Worm (Caenorhabditis elegans) whole organism, mixed stage, embryonic: ENCODE data around the gene nlp-41.

ENCODE experiments used
- M03D4.4 ChIP-seq: sonication (generic microtip); optimal IDR thresholded peaks from 2 replicates; lab custom pipeline; 2017; ENCODE audit warnings: mild to moderate bottlenecking, missing genetic modification characterization, missing compliant biosample characterization
- bed-3 ChIP-seq: fragments of 200-800 bp; sonication (Bioruptor generic); optimal IDR thresholded peaks from 3 replicates; lab custom pipeline; 2018; ENCODE audit warnings: mild to moderate bottlenecking, missing genetic modification characterization, moderate library complexity, missing compliant biosample characterization
- blmp-1 ChIP-seq: fragments of 150-350 bp; optimal IDR thresholded peaks from 2 replicates; lab custom pipeline; 2014; ENCODE audit warnings: missing biosample characterization, missing genetic modification characterization
- ceh-39 ChIP-seq: fragments of 150-350 bp; optimal IDR thresholded peaks from 2 replicates; lab custom pipeline; 2014; ENCODE audit warnings: missing biosample characterization, missing genetic modification characterization
- ceh-43 ChIP-seq: fragments of 200-800 bp; sonication (Bioruptor generic); optimal IDR thresholded peaks from 2 replicates; lab custom pipeline; 2018; ENCODE audit warnings: mild to moderate bottlenecking, missing genetic modification characterization, moderate library complexity, missing compliant biosample characterization
- ces-1 ChIP-seq: fragments of 150-350 bp; optimal IDR thresholded peaks from 2 replicates; lab custom pipeline; 2014; ENCODE audit warnings: missing biosample characterization, missing genetic modification reagents, missing genetic modification characterization
- cnd-1 ChIP-seq: fragments of 200-800 bp; sonication (Bioruptor generic); optimal IDR thresholded peaks from 2 replicates; lab custom pipeline; 2018; ENCODE audit warnings: mild to moderate bottlenecking, missing genetic modification characterization, missing compliant biosample characterization
- drap-1 ChIP-seq: fragments of 200-800 bp; sonication (Bioruptor generic); optimal IDR thresholded peaks from 3 replicates; lab custom pipeline; 2018; ENCODE audit warnings: mild to moderate bottlenecking, missing genetic modification characterization, missing compliant biosample characterization
- elt-1 ChIP-seq: sonication (generic microtip); optimal IDR thresholded peaks from 2 replicates; lab custom pipeline; 2017; ENCODE audit warnings: missing genetic modification characterization, mild to moderate bottlenecking, missing compliant biosample characterization, antibody characterized with exemption, moderate library complexity, borderline replicate concordance; ENCODE audit not compliant: insufficient read depth
- elt-3 ChIP-seq: fragments of 150-350 bp; optimal IDR thresholded peaks from 2 replicates; lab custom pipeline; 2014; ENCODE audit warnings: missing biosample characterization, missing genetic modification characterization
- flh-1 ChIP-seq: fragments of 200-800 bp; sonication (Bioruptor generic); optimal IDR thresholded peaks from 2 replicates; lab custom pipeline; 2018; ENCODE audit warnings: mild to moderate bottlenecking, missing genetic modification characterization, moderate library complexity, missing compliant biosample characterization
- ham-2 ChIP-seq: fragments of 200-800 bp; sonication (Bioruptor generic); optimal IDR thresholded peaks from 2 replicates; lab custom pipeline; 2018; ENCODE audit warnings: mild to moderate bottlenecking, missing genetic modification characterization, missing compliant biosample characterization
- hlh-1 ChIP-seq: fragments of 150-350 bp; optimal IDR thresholded peaks from 2 replicates; lab custom pipeline; 2014; ENCODE audit warnings: missing biosample characterization, missing genetic modification reagents, missing genetic modification characterization
- lin-13 ChIP-seq: fragments of 150-350 bp; optimal IDR thresholded peaks from 2 replicates; lab custom pipeline; 2014; ENCODE audit warnings: missing biosample characterization, missing genetic modification characterization
- lin-32 ChIP-seq: fragments of 200-800 bp; sonication (Bioruptor generic); optimal IDR thresholded peaks from 2 replicates; lab custom pipeline; 2018; ENCODE audit warnings: mild to moderate bottlenecking, missing genetic modification characterization, missing compliant biosample characterization
- mab-5 ChIP-seq: fragments of 150-350 bp; optimal IDR thresholded peaks from 2 replicates; lab custom pipeline; 2014; ENCODE audit warnings: missing biosample characterization, missing genetic modification characterization
- mep-1 ChIP-seq: fragments of 150-350 bp; optimal IDR thresholded peaks from 2 replicates; lab custom pipeline; 2017; ENCODE audit warnings: missing biosample characterization, missing genetic modification reagents, missing genetic modification characterization, inconsistent platforms
- mls-2 ChIP-seq: sonication (generic microtip); optimal IDR thresholded peaks from 2 replicates; lab custom pipeline; 2016; ENCODE audit warnings: mild to moderate bottlenecking, missing genetic modification characterization, moderate library complexity, missing compliant biosample characterization
- nhr-12 ChIP-seq: fragments of 150-350 bp; optimal IDR thresholded peaks from 2 replicates; lab custom pipeline; 2014; ENCODE audit warnings: missing biosample characterization, missing genetic modification characterization
- nhr-2 ChIP-seq: fragments of 150-350 bp; optimal IDR thresholded peaks from 2 replicates; lab custom pipeline; 2014; ENCODE audit warnings: missing biosample characterization, missing genetic modification characterization
- nhr-237 ChIP-seq: fragments of 150-350 bp; optimal IDR thresholded peaks from 2 replicates; lab custom pipeline; 2014; ENCODE audit warnings: missing biosample characterization, missing genetic modification characterization
- nhr-28 ChIP-seq: fragments of 150-350 bp; optimal IDR thresholded peaks from 2 replicates; lab custom pipeline; 2014; ENCODE audit warnings: missing biosample characterization, missing genetic modification characterization
- nhr-76 ChIP-seq: sonication (generic microtip); optimal IDR thresholded peaks from 2 replicates; lab custom pipeline; 2017; ENCODE audit warnings: missing biosample characterization, missing genetic modification characterization
- pha-4 ChIP-seq: fragments of 150-350 bp; optimal IDR thresholded peaks from 2 replicates; lab custom pipeline; 2018; ENCODE audit warnings: missing biosample characterization, missing genetic modification reagents, missing genetic modification characterization
- sem-2 ChIP-seq: fragments of 200-800 bp; sonication (Bioruptor generic); optimal IDR thresholded peaks from 2 replicates; lab custom pipeline; 2018; ENCODE audit warnings: mild to moderate bottlenecking, missing genetic modification characterization, missing compliant biosample characterization
- snpc-4 ChIP-seq: fragments of 150-350 bp; optimal IDR thresholded peaks from 2 replicates; lab custom pipeline; 2014; ENCODE audit warnings: missing biosample characterization, missing genetic modification characterization
- sptf-1 ChIP-seq: sonication (generic microtip); optimal IDR thresholded peaks from 2 replicates; lab custom pipeline; 2017; ENCODE audit warnings: mild to moderate bottlenecking, missing genetic modification characterization, moderate library complexity, missing compliant biosample characterization
- tbx-8 ChIP-seq: fragments of 200-800 bp; sonication (Bioruptor generic); optimal IDR thresholded peaks from 2 replicates; lab custom pipeline; 2018; ENCODE audit warnings: mild to moderate bottlenecking, missing genetic modification characterization, moderate library complexity, missing compliant biosample characterization
- unc-39 ChIP-seq: fragments of 150-350 bp; optimal IDR thresholded peaks from 2 replicates; lab custom pipeline; 2014; ENCODE audit warnings: missing biosample characterization, missing genetic modification characterization
- unc-62 ChIP-seq: fragments of 150-350 bp; optimal IDR thresholded peaks from 2 replicates; lab custom pipeline; 2014; ENCODE audit warnings: missing biosample characterization, missing genetic modification reagents, missing genetic modification characterization

Gene nlp-41

DNA sequence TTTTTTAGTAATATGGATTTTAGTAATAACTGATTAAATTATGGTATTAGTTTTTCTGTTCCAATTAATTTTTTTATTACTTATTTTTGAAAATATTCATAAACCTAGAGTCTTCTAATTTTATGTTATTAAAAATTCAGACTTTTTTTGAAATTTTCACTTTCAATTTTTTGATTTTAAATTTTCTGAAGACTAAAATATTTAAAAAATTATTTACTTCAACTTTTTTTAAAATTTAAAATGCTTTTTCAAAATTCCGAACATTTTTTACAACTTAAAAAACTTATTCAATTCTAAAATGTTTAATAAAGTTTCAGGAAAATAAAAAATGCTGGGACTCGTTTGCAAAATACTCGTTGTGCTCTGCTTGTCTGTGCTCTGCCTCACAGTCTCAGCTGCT is at the start of gene nlp-41:
TSS of gene nlp-41 (plus strand) at position 301 of the 400 bp plus-strand sequence.
- no peak for TF ChIP-seq tbx-8 (GFP tag; lab: Kevin White, UChicago)
- no peak for TF ChIP-seq hlh-1 (tag; lab: Kevin White, UChicago)
- no peak for TF ChIP-seq ces-1 (GFP tag; lab: Kevin White, UChicago)
- TF ChIP-seq nhr-237: no peak
- TF ChIP-seq nhr-28 (tag; lab: Kevin White, UChicago): no peak
- no peak for TF ChIP-seq lin-13 (tag; lab: Kevin White, UChicago)
- no peak for TF ChIP-seq M03D4.4
- no peak for TF ChIP-seq elt-3 (tag; lab: Kevin White, UChicago)
- TF ChIP-seq bed-3 (GFP tag; lab: Kevin White, UChicago): no peak
- TF ChIP-seq snpc-4 (tag; lab: Kevin White, UChicago): no peak
- TF ChIP-seq unc-39 (tag; lab: Kevin White, UChicago): no peak
- TF ChIP-seq cnd-1 (tag; lab: Kevin White, UChicago): no peak
- TF ChIP-seq flh-1: no peak
- TF ChIP-seq blmp-1 (tag; lab: Kevin White, UChicago): no peak
- TF ChIP-seq mab-5 (tag; lab: Kevin White, UChicago): no peak
- no peak for TF ChIP-seq sem-2 (GFP tag; lab: Kevin White, UChicago)
- no peak for TF ChIP-seq nhr-76 (tag; lab: Kevin White, UChicago)

DNA sequence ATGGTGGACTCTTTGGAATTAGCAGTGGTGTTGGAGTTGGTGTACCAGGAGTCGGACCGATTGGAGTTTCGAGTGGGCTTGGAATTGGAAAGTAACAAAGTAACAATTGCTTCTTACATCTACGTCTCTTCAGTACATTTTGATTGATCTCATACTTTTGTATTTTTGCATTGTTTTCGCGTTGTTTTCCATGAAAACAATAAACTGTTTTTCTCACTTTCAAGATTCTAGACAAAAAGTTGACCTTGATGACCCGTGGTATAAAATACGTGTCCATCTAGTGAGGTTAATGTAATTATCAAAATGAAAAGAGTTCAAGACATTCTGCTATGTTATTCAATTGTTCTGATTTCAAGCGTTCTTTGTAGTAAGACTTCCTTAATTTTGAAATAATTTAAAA is 49.3 kb upstream of the nlp-41 start, which contains the start of gene K10H10.5:
TSS of gene K10H10.5 (plus strand) at position 301 of the 400 bp plus-strand sequence.
- TF ChIP-seq hlh-1 (tag; lab: Kevin White, UChicago): no peak
- TF ChIP-seq nhr-2 (tag; lab: Kevin White, UChicago): no peak
- TF ChIP-seq mep-1 (tag; lab: Kevin White, UChicago): no peak
- no peak for TF ChIP-seq sem-2 (GFP tag; lab: Kevin White, UChicago)
- no peak for TF ChIP-seq ceh-43 (GFP tag; lab: Kevin White, UChicago)
- no peak for TF ChIP-seq cnd-1 (tag; lab: Kevin White, UChicago)
- no peak for TF ChIP-seq lin-13 (tag; lab: Kevin White, UChicago)
- no peak for TF ChIP-seq nhr-28 (tag; lab: Kevin White, UChicago)
- no peak for TF ChIP-seq pha-4 (tag; lab: Kevin White, UChicago)
- no peak for TF ChIP-seq sptf-1
- TF ChIP-seq nhr-12 (tag; lab: Kevin White, UChicago): no peak
- no peak for TF ChIP-seq unc-39 (tag; lab: Kevin White, UChicago)
- TF ChIP-seq mls-2 (tag; lab: Kevin White, UChicago): no peak
- TF ChIP-seq ham-2: no peak
- TF ChIP-seq nhr-76 (tag; lab: Kevin White, UChicago): no peak
- no peak for TF ChIP-seq unc-62 (GFP tag; lab: Kevin White, UChicago)
- no peak for TF ChIP-seq blmp-1 (tag; lab: Kevin White, UChicago)
- no peak for TF ChIP-seq mab-5 (tag; lab: Kevin White, UChicago)
- TF ChIP-seq lin-32 (GFP tag; lab: Kevin White, UChicago): no peak
- TF ChIP-seq, all 35 proteins: peak for 0

DNA sequence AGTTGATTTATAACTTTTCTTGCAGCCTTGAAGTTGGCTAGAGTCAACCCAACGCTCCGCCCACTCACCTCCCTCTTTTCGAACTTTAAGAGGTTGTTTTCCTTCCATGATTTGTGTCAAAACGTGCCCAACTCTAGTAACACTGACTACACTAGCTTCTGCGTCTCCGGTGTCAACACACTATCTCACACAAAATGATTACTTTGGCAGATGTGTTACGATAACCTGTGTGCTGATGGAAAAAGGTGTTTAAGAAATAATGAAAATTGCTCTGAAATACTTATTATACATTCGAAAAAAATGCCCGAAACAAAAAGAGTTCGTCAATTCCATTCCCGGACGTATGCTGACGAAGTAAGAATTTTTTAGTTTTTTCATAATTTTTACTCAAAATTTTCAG is 47.7 kb upstream of the nlp-41 start, which contains the start of gene K10H10.6:
TSS of gene K10H10.6 (plus strand) at position 301 of the 400 bp plus-strand sequence.
- TF ChIP-seq tbx-8 (GFP tag; lab: Kevin White, UChicago) (no peak), cnd-1 (tag; lab: Kevin White, UChicago) (no peak)

DNA sequence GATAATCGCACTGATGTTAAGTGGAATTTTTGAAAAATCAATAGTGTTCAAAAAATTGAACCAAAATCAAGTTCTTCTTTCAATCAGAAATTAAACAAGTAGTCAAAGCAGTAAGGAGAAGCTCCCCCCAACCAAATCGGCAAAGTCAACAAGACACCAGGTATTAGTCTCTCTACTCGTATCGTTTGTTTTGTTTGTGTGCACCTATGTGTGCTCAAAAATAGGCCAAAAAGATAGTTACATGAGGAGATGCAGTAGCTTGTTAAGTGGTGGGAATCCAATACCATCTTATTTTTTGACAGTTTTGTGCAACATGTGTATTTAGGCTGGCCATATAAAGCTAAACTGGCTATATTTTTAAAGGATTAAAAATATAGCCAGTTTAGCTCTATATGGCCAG is 44.5 kb upstream of the nlp-41 start, which contains the start of gene K10H10.12:
TSS of gene K10H10.12 (minus strand) at position 101 of the 400 bp plus-strand sequence.
- no peak for TF ChIP-seq ham-2

DNA sequence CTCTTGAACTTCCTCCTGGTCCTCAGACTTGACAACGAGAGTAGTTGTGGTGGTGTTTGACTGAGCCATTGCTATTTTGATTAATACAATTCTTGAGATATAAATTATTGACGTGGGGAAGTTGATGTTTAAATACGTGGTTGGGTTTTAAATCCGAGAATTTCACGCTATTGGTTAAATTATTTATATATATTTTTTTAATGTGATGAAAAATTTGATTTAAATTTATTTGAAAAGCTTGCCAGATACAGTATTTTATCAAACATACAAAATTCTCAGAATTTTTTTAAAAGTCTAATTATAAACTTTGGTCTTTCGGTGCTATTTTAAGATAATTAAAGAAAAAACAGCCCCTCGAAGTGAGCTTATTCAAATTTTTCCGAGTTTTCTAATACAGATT is 43.1 kb upstream of the nlp-41 start, which contains the start of the genes K10H10.7 and K10H10.10:
TSS of gene K10H10.7 (minus strand) at position 101 of the 400 bp plus-strand sequence.
TSS of gene K10H10.10 (plus strand) at position 204 of the 400 bp plus-strand sequence.
- TF ChIP-seq nhr-12 (tag; lab: Kevin White, UChicago) (no peak), lin-32 (GFP tag; lab: Kevin White, UChicago) (no peak), nhr-2 (tag; lab: Kevin White, UChicago) (no peak), elt-1 (tag; lab: Kevin White, UChicago) (no peak), snpc-4 (tag; lab: Kevin White, UChicago) (no peak), cnd-1 (tag; lab: Kevin White, UChicago) (no peak), mls-2 (tag; lab: Kevin White, UChicago) (no peak), tbx-8 (GFP tag; lab: Kevin White, UChicago) (no peak), drap-1 (GFP tag; lab: Kevin White, UChicago) (no peak), ceh-39 (tag; lab: Kevin White, UChicago) (no peak), lin-13 (tag; lab: Kevin White, UChicago) (no peak)
